Fruit fly (Drosophila melanogaster) whole organism, larva: ENCODE data around the gene CG14312.
A peak's percentile ranks its signal among the peaks of the same experiment; 100 is the strongest.

ENCODE experiments used
- noc ChIP-seq: fragments of 200-800 bp; sonication (Bioruptor generic); optimal IDR thresholded peaks from 3 replicates; lab custom pipeline; 2019; ENCODE audit warnings: missing biosample characterization, mild to moderate bottlenecking, missing genetic modification characterization, moderate library complexity

The CG14312 gene

dm6 chr3R:18295262-18295944 lies 12.1 kb upstream of the CG14312 start:
- TF ChIP-seq noc, result no peak

- no peak for TF ChIP-seq noc
Observed at dm6 chr3R:18294488-18294887, 11.2 kb upstream of the CG14312 start.

- TF ChIP-seq noc, result no peak
Observed at dm6 chr3R:18292371-18292770, 9.0 kb upstream of the CG14312 start.

dm6 chr3R:18291831-18292230 lies 8.5 kb upstream of the CG14312 start:
- TF ChIP-seq noc, result peak; percentile 62

dm6 chr3R:18288677-18289076 lies 5.3 kb upstream of the CG14312 start, which contains the start of gene CG7131:
TSS of gene CG7131 (minus strand) at chr3R:18288777.
- TF ChIP-seq noc, result no peak

- no peak for TF ChIP-seq noc
Observed at dm6 chr3R:18280866-18281473, 2.4 kb downstream of the CG14312 start.

dm6 chr3R:18280133-18280532 lies 3.2 kb downstream of the CG14312 start:
- no peak for TF ChIP-seq noc

- TF ChIP-seq noc, result peak; percentile 3
Observed at dm6 chr3R:18279494-18279893, 3.8 kb downstream of the CG14312 start, which contains the start of gene CG7142. TSS of gene CG7142 (minus strand) at chr3R:18279522.

dm6 chr3R:18277406-18277805 lies 5.9 kb downstream of the CG14312 start:
- TF ChIP-seq noc, result no peak

dm6 chr3R:18276688-18277087 lies 6.6 kb downstream of the CG14312 start:
- TF ChIP-seq noc, result no peak

- no peak for TF ChIP-seq noc
Observed at dm6 chr3R:18275113-18275782, 8.1 kb downstream of the CG14312 start.

- no peak for TF ChIP-seq noc
Observed at dm6 chr3R:18274328-18275098, 8.8 kb downstream of the CG14312 start, which contains the start of the genes Vps39 and eIF1A. TSS of gene Vps39 (minus strand) at chr3R:18274446. TSS of gene eIF1A (plus strand) at chr3R:18274665.

dm6 chr3R:18269744-18270348 lies 13.5 kb downstream of the CG14312 start:
- TF ChIP-seq noc, result no peak

dm6 chr3R:18267489-18267888 lies 15.8 kb downstream of the CG14312 start, which contains the start of gene CG18599:
TSS of gene CG18599 (plus strand) at chr3R:18267789.
- no peak for TF ChIP-seq noc

dm6 chr3R:18266665-18267064 lies 16.7 kb downstream of the CG14312 start:
- TF ChIP-seq noc, result no peak

- no peak for TF ChIP-seq noc
Observed at dm6 chr3R:18265275-18265674, 18.1 kb downstream of the CG14312 start.
